Fruit fly (Drosophila melanogaster): ENCODE data around the gene TfIIB.

- TF ChIP-seq psq (GFP tag; optimal IDR thresholded peaks at IDR 0.05), result peak; percentile 38
- peak; percentile 39 for TF ChIP-seq sage (GFP tag; optimal IDR thresholded peaks at IDR 0.05)
- peak; percentile 55 for TF ChIP-seq CG32264 (GFP tag; optimal IDR thresholded peaks at IDR 0.05)
- TF ChIP-seq dl (GFP tag; optimal IDR thresholded peaks at IDR 0.05; ENCODE audit: insufficient read depth in 1 of 2, partially characterized antibody in 2 of 2), result no peak
- no peak for TF ChIP-seq Rel (GFP tag; optimal IDR thresholded peaks at IDR 0.05)
- no peak for TF ChIP-seq Rel (tag; optimal IDR thresholded peaks at IDR 0.05)
These were observed 23.0 kb upstream of the TfIIB start, which contains the start of the genes Ip259 and RpS27A for dm6 chr2L:10408122-10408576.

All from whole organism, wandering third instar larva.